Worm (Caenorhabditis elegans) whole organism, L1 larva: ENCODE data around the gene Y14H12B.2.

Experiments
- aly-2 ChIP-seq: fragments of 150-350 bp; optimal IDR thresholded peaks from 2 replicates; lab custom pipeline; 2014; ENCODE audit warnings: missing biosample characterization, missing genetic modification characterization
- ceh-82 ChIP-seq, 3 experiments: fragments of 150-350 bp in 1 of 3; sonication (generic microtip) in 2 of 3; optimal IDR thresholded peaks; 2 replicates each; lab custom pipeline; 2014 to 2017; ENCODE audit warnings: missing biosample characterization in 3 of 3, missing genetic modification characterization in 3 of 3
- ces-1 ChIP-seq: fragments of 150-350 bp; optimal IDR thresholded peaks from 2 replicates; lab custom pipeline; 2014; ENCODE audit warnings: missing biosample characterization, missing genetic modification reagents, missing genetic modification characterization
- dpl-1 ChIP-seq, 3 experiments: fragments of 150-350 bp in 2 of 3; sonication (generic microtip) in 1 of 3; optimal IDR thresholded peaks; 2 replicates each; lab custom pipeline; 2014 to 2017; ENCODE audit warnings: missing biosample characterization in 3 of 3, missing genetic modification characterization in 3 of 3, missing genetic modification reagents in 3 of 3
- elt-3 ChIP-seq, 6 experiments: fragments of 150-350 bp in 1 of 6; sonication (generic microtip); optimal IDR thresholded peaks; 2 replicates each; lab custom pipeline; 2017 to 2018; ENCODE audit warnings: missing biosample characterization in 6 of 6, missing genetic modification characterization in 6 of 6, inconsistent platforms in 1 of 6
- lin-15B ChIP-seq: fragments of 150-350 bp; sonication (generic microtip); optimal IDR thresholded peaks from 3 replicates; lab custom pipeline; 2014; ENCODE audit warnings: missing biosample characterization, missing genetic modification characterization
- lin-35 ChIP-seq, 2 experiments: fragments of 150-350 bp; optimal IDR thresholded peaks; 2 replicates each; lab custom pipeline; 2014; ENCODE audit warnings: missing biosample characterization in 2 of 2, missing genetic modification characterization in 2 of 2, missing genetic modification reagents in 2 of 2
- nhr-28 ChIP-seq: fragments of 150-350 bp; optimal IDR thresholded peaks from 2 replicates; lab custom pipeline; 2014; ENCODE audit warnings: missing biosample characterization, missing genetic modification characterization
- nhr-77 ChIP-seq: fragments of 150-350 bp; optimal IDR thresholded peaks from 2 replicates; lab custom pipeline; 2014; ENCODE audit warnings: missing biosample characterization, missing genetic modification characterization
- sox-4 ChIP-seq: sonication (generic microtip); optimal IDR thresholded peaks from 2 replicates; lab custom pipeline; 2016; ENCODE audit warnings: missing genetic modification characterization, missing compliant biosample characterization
- zag-1 ChIP-seq: fragments of 150-350 bp; optimal IDR thresholded peaks from 2 replicates; lab custom pipeline; 2014; ENCODE audit warnings: missing biosample characterization, missing genetic modification characterization
- ztf-11 ChIP-seq, 2 experiments: sonication (generic microtip); optimal IDR thresholded peaks; 2 replicates each; lab custom pipeline; 2016 to 2017; ENCODE audit warnings: missing genetic modification characterization in 2 of 2, missing biosample characterization in 1 of 2, missing compliant biosample characterization in 1 of 2

ce11 chrII:3911284-3911683, 22.3 kb downstream of the Y14H12B.2 start:
- TF ChIP-seq ces-1 (GFP tag; lab: Kevin White, UChicago), result no peak
- TF ChIP-seq zag-1 (tag; lab: Kevin White, UChicago), result no peak
- no peak for TF ChIP-seq sox-4 (tag; lab: Kevin White, UChicago)
- no peak for TF ChIP-seq ztf-11 (tag; optimal IDR thresholded peaks at IDR 0.05; lab: Kevin White, UChicago)
- TF ChIP-seq ceh-82 (tag; optimal IDR thresholded peaks at IDR 0.05; lab: Kevin White, UChicago), result peak in 1 of 3 experiments; percentile 23
- peak in 1 of 2 experiments; percentile 46 for TF ChIP-seq lin-35 (GFP tag; optimal IDR thresholded peaks at IDR 0.05; lab: Kevin White, UChicago)
- no peak for TF ChIP-seq lin-15B (tag; lab: Kevin White, UChicago)
- peak; percentile 21 for TF ChIP-seq nhr-77 (tag; lab: Kevin White, UChicago)
- no peak for TF ChIP-seq aly-2 (tag; lab: Kevin White, UChicago)
- TF ChIP-seq elt-3 (tag; optimal IDR thresholded peaks at IDR 0.05; lab: Kevin White, UChicago), result no peak
- TF ChIP-seq dpl-1 (GFP tag; optimal IDR thresholded peaks at IDR 0.05; lab: Kevin White, UChicago), result no peak
- TF ChIP-seq nhr-28 (tag; lab: Kevin White, UChicago), result no peak
